Worm (Caenorhabditis elegans) whole organism, late embryonic: ENCODE results near the gene ccdc-47.

Experiments
- K02D7.2 ChIP-seq: sonication (generic microtip); optimal IDR thresholded peaks from 2 replicates; lab custom pipeline; 2017; ENCODE audit warnings: mild to moderate bottlenecking, missing genetic modification characterization, missing compliant biosample characterization
- ceh-2 ChIP-seq: sonication (generic microtip); optimal IDR thresholded peaks from 2 replicates; lab custom pipeline; 2016; ENCODE audit warnings: missing genotype, missing genetic modification characterization, missing compliant biosample characterization
- ceh-45 ChIP-seq: fragments of 200-800 bp; sonication (Bioruptor generic); IDR thresholded peaks from 2 replicates; pipeline ENCODE4 v1.3.6; 2022; ENCODE audit warnings: missing genetic modification reagents, missing genetic modification characterization, missing compliant biosample characterization
- elt-2 ChIP-seq: sonication (generic microtip); optimal IDR thresholded peaks from 2 replicates; lab custom pipeline; 2016; ENCODE audit warnings: missing genetic modification reagents, missing genetic modification characterization, missing compliant biosample characterization
- lin-11 ChIP-seq: fragments of 200-800 bp; sonication (Bioruptor generic); optimal IDR thresholded peaks from 2 replicates; lab custom pipeline; 2018; ENCODE audit warnings: mild to moderate bottlenecking, missing genetic modification characterization, missing compliant biosample characterization
- nfya-1 ChIP-seq: sonication (generic microtip); optimal IDR thresholded peaks from 2 replicates; lab custom pipeline; 2017; ENCODE audit warnings: missing genetic modification characterization, mild to moderate bottlenecking, missing compliant biosample characterization, antibody characterized with exemption, moderate library complexity
- odd-2 ChIP-seq: sonication (generic microtip); optimal IDR thresholded peaks from 2 replicates; lab custom pipeline; 2017; ENCODE audit warnings: antibody characterized with exemption, mild to moderate bottlenecking, missing genetic modification characterization, missing compliant biosample characterization
- pha-4 ChIP-seq: fragments of 150-350 bp; optimal IDR thresholded peaks from 2 replicates; lab custom pipeline; 2018; ENCODE audit warnings: missing biosample characterization, missing genetic modification reagents, missing genetic modification characterization
- pqm-1 ChIP-seq: sonication (generic microtip); optimal IDR thresholded peaks from 2 replicates; lab custom pipeline; 2016; ENCODE audit warnings: missing genetic modification characterization, missing compliant biosample characterization
- ref-2 ChIP-seq: sonication (generic microtip); optimal IDR thresholded peaks from 2 replicates; lab custom pipeline; 2016; ENCODE audit warnings: missing genetic modification characterization, missing compliant biosample characterization
- rnt-1 ChIP-seq: sonication (generic microtip); optimal IDR thresholded peaks from 2 replicates; lab custom pipeline; 2016; ENCODE audit warnings: missing genetic modification characterization, missing compliant biosample characterization
- ttx-3 ChIP-seq: sonication (generic microtip); optimal IDR thresholded peaks from 2 replicates; lab custom pipeline; 2016; ENCODE audit warnings: missing genetic modification reagents, missing genetic modification characterization, missing compliant biosample characterization

ce11 chrIII:3867937-3868929 is 48.5 kb upstream of the ccdc-47 start:
- TF ChIP-seq rnt-1 (tag; lab: Kevin White, UChicago) (no peak), odd-2 (tag; lab: Kevin White, UChicago) (no peak), ref-2 (tag; lab: Kevin White, UChicago) (no peak), nfya-1 (tag; lab: Kevin White, UChicago) (no peak), lin-11 (tag; lab: Kevin White, UChicago) (no peak), K02D7.2 (tag; lab: Kevin White, UChicago) (no peak), ceh-45 (GFP tag; lab: Robert Waterston, UW) (no peak), ttx-3 (tag; lab: Kevin White, UChicago) (no peak), ceh-2 (no peak), pqm-1 (tag; lab: Kevin White, UChicago) (no peak), elt-2 (tag; lab: Kevin White, UChicago) (no peak), pha-4 (tag; lab: Kevin White, UChicago) (no peak)
